Worm (Caenorhabditis elegans) whole organism, late embryonic: ENCODE data around the gene nhr-190.

ENCODE experiments used
- K09A11.1 ChIP-seq: sonication (generic microtip); optimal IDR thresholded peaks from 2 replicates; lab custom pipeline; 2017; ENCODE audit warnings: antibody characterized with exemption, mild to moderate bottlenecking, missing genetic modification characterization, missing compliant biosample characterization; ENCODE audit not compliant: insufficient read depth
- ceh-34 ChIP-seq: sonication (generic microtip); optimal IDR thresholded peaks from 2 replicates; lab custom pipeline; 2016; ENCODE audit warnings: mild to moderate bottlenecking, missing genetic modification characterization, missing compliant biosample characterization
- dmd-4 ChIP-seq: sonication (generic microtip); optimal IDR thresholded peaks from 2 replicates; lab custom pipeline; 2016; ENCODE audit warnings: borderline replicate concordance, missing genetic modification characterization, missing compliant biosample characterization
- madf-2 ChIP-seq: sonication (generic microtip); optimal IDR thresholded peaks from 2 replicates; lab custom pipeline; 2017; ENCODE audit warnings: missing genetic modification characterization, missing compliant biosample characterization
- nhr-11 ChIP-seq: fragments of 150-350 bp; optimal IDR thresholded peaks from 2 replicates; lab custom pipeline; 2014; ENCODE audit warnings: missing biosample characterization, missing genetic modification characterization
- npax-4 ChIP-seq: sonication (generic microtip); optimal IDR thresholded peaks from 2 replicates; lab custom pipeline; 2016; ENCODE audit warnings: missing genetic modification characterization, missing compliant biosample characterization
- pag-3 ChIP-seq: sonication (generic microtip); optimal IDR thresholded peaks from 2 replicates; lab custom pipeline; 2016; ENCODE audit warnings: missing compliant biosample characterization, missing genetic modification characterization, borderline replicate concordance

DNA sequence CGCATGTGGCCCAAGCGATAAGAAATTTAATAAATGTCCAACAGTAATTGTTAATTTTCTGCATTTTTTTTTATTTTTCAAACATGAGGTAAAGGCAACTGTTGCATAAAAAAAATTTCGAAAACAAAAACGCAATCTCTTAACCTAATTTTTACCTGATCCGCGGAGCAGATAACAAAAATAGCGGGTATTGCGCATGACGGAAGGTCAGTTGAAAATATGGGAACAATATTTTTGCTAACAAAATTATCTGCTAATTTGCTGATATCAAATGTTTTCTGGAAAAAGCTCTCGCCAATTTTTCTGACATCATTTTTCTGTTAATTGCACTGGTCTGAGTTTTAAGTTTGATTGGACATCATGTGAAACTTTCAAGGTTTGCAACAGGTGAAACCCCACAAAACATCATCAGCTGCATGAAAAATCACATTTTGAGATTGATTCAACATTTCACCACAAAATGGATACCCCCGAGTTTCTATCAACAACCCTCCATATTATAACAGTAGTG lies 21.7 kb upstream of the nhr-190 start, which contains the start of the genes F31F4.11 and srh-266:
- TF ChIP-seq pag-3 (no peak), dmd-4 (no peak), ceh-34 (tag; lab: Kevin White, UChicago) (no peak), nhr-11 (no peak), madf-2 (tag; lab: Kevin White, UChicago) (no peak), K09A11.1 (tag; lab: Kevin White, UChicago) (no peak), npax-4 (tag; lab: Kevin White, UChicago) (no peak)
